Fruit fly (Drosophila melanogaster) Kc167 (cell line): ENCODE results near the gene RpS6.

ENCODE experiments used
- Myc ChIP-seq: fragments of >200 bp; optimal IDR thresholded peaks from 2 replicates; lab custom pipeline; 2017; ENCODE audit warnings: missing external identifiers
- Sin3A ChIP-seq: fragments of >200 bp; optimal IDR thresholded peaks from 2 replicates; lab custom pipeline; 2018; ENCODE audit warnings: missing external identifiers
- h ChIP-seq: fragments of >200 bp; optimal IDR thresholded peaks from 3 replicates; lab custom pipeline; 2018; ENCODE audit warnings: missing external identifiers
- insv ChIP-seq: fragments of >200 bp; optimal IDR thresholded peaks from 3 replicates; lab custom pipeline; 2018; ENCODE audit warnings: missing external identifiers
- psq ChIP-seq: fragments of >200 bp; optimal IDR thresholded peaks from 2 replicates; lab custom pipeline; 2017; ENCODE audit warnings: missing external identifiers
- ttk ChIP-seq: sonication (Bioruptor generic); optimal IDR thresholded peaks from 2 replicates; lab custom pipeline; 2017; ENCODE audit warnings: missing external identifiers

DNA sequence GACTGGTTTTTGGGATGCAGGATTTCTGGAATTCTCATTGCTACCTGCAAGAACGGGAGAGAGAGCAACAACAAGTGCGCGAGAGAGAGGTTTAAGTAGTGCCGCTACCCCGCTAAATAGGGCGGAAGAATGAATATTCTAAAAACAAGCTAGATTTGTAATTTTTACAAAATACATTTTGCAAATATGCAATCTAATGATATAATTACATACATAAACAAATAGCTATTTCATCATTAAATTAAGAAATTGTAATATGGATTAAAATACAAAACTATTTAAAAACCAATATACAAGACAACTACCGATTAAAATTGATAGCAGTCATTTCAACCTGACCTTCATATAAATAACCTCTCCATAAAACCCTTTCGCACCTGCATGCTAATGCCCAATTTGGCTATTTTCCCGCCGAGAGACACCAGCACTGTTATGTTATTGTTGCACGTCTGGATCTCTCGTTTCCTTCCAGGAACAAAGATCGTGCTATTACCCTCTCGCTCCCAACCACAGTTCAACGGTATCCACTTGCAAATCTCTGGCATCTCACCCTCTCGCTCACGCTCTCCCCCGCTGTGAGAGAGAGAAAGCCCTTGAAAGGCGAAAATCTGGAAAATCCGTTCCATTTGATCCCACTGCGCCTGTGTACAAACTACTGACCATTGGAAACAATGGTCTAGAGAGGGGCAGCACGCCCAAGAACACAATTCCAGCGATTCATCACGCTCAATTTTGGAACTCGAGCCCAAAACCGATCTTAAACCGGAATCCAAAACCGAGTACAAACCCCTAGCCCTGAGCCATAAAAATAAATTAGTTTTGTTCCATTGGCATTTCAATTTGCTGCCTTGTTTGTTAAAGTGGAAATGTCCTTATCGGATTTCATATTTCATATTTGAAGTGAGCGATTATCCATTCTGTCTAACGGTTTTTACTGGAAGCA, 9.3 kb downstream of the RpS6 start, which contains the start of gene Nek2:
- no peak for TF ChIP-seq Myc (lab: Kevin White, UChicago)
- TF ChIP-seq h (lab: Kevin White, UChicago), result no peak
- no peak for TF ChIP-seq Sin3A (lab: Kevin White, UChicago)
- no peak for TF ChIP-seq psq (lab: Kevin White, UChicago)
- TF ChIP-seq ttk (lab: Kevin White, UChicago), result no peak
- no peak for TF ChIP-seq insv (lab: Kevin White, UChicago)
